Fruit fly (Drosophila melanogaster) whole organism, embryonic: Measurements from ENCODE around the gene CG14655.

Source experiments
- Bdp1 ChIP-seq: fragments of 200-800 bp; sonication (Bioruptor generic); optimal IDR thresholded peaks from 3 replicates; lab custom pipeline; 2016; ENCODE audit warnings: missing biosample characterization, missing genetic modification characterization
- CG10366 ChIP-seq: fragments of 200-800 bp; sonication (Bioruptor generic); IDR thresholded peaks from 2 replicates; pipeline ENCODE4 v1.3.6; 2022; ENCODE audit warnings: missing biosample characterization, missing genetic modification characterization
- CG12942 ChIP-seq: fragments of 200-800 bp; sonication (Bioruptor generic); optimal IDR thresholded peaks from 3 replicates; lab custom pipeline; 2016; ENCODE audit warnings: missing biosample characterization, missing genetic modification characterization
- CG13287 ChIP-seq: fragments of 200-800 bp; sonication (Bioruptor generic); IDR thresholded peaks from 2 replicates; pipeline ENCODE4 v1.3.6; 2022; ENCODE audit warnings: missing biosample characterization, missing genetic modification characterization; ENCODE audit not compliant: partially characterized antibody
- CG15011 ChIP-seq: fragments of 200-800 bp; sonication (Bioruptor generic); optimal IDR thresholded peaks from 3 replicates; lab custom pipeline; 2018; ENCODE audit warnings: missing biosample characterization, mild to moderate bottlenecking, missing genetic modification characterization
- CG16815 ChIP-seq: fragments of 200-800 bp; sonication (Bioruptor generic); optimal IDR thresholded peaks from 3 replicates; lab custom pipeline; 2017; ENCODE audit warnings: missing biosample characterization, mild to moderate bottlenecking, missing genetic modification characterization
- CG17612 ChIP-seq: fragments of 200-800 bp; sonication (Bioruptor generic); IDR thresholded peaks from 2 replicates; pipeline ENCODE4 v1.3.6; 2022; ENCODE audit warnings: missing biosample characterization, missing genetic modification characterization
- CG17802 ChIP-seq: fragments of 200-800 bp; sonication (Bioruptor generic); optimal IDR thresholded peaks from 2 replicates; lab custom pipeline; 2018; ENCODE audit warnings: missing biosample characterization, mild to moderate bottlenecking, missing genetic modification characterization, moderate library complexity
- CG1832 ChIP-seq: fragments of 200-800 bp; sonication (Bioruptor generic); optimal IDR thresholded peaks from 2 replicates; lab custom pipeline; 2017; ENCODE audit warnings: missing biosample characterization, mild to moderate bottlenecking, missing genetic modification characterization, inconsistent platforms
- CG2712 ChIP-seq: fragments of 200-800 bp; optimal IDR thresholded peaks from 3 replicates; lab custom pipeline; 2019; ENCODE audit warnings: missing biosample characterization, mild to moderate bottlenecking, missing genetic modification characterization, moderate library complexity
- CG3407 ChIP-seq: fragments of 200-800 bp; sonication (Bioruptor generic); optimal IDR thresholded peaks from 2 replicates; lab custom pipeline; 2018; ENCODE audit warnings: missing biosample characterization, mild to moderate bottlenecking, missing genetic modification characterization
- CG34422 ChIP-seq: fragments of 200-800 bp; sonication (Bioruptor generic); IDR thresholded peaks from 3 replicates; pipeline ENCODE4 v1.3.6; 2022; ENCODE audit warnings: missing biosample characterization, missing genetic modification characterization
- CG4328 ChIP-seq: fragments of 200-800 bp; sonication (Bioruptor generic); optimal IDR thresholded peaks from 3 replicates; lab custom pipeline; 2017; ENCODE audit warnings: missing biosample characterization, missing genetic modification reagents, missing genetic modification characterization
- CG6175 ChIP-seq: fragments of 200-800 bp; sonication (Bioruptor generic); IDR thresholded peaks from 3 replicates; pipeline ENCODE4 v1.3.6; 2022; ENCODE audit warnings: missing biosample characterization, missing genetic modification characterization
- CG6854 ChIP-seq: fragments of 200-800 bp; sonication (Bioruptor generic); optimal IDR thresholded peaks from 3 replicates; lab custom pipeline; 2017; ENCODE audit warnings: missing biosample characterization, mild to moderate bottlenecking, missing genetic modification characterization
- CG7963 ChIP-seq: fragments of 200-800 bp; sonication (Bioruptor generic); IDR thresholded peaks from 3 replicates; pipeline ENCODE4 v1.3.6; 2022; ENCODE audit warnings: missing biosample characterization, missing genetic modification characterization; ENCODE audit not compliant: partially characterized antibody
- CG8478 ChIP-seq: fragments of >200 bp; optimal IDR thresholded peaks from 2 replicates; lab custom pipeline; 2018
- CG9609 ChIP-seq: fragments of 200-800 bp; sonication (Bioruptor generic); optimal IDR thresholded peaks from 3 replicates; lab custom pipeline; 2016; ENCODE audit warnings: missing biosample characterization, missing genetic modification characterization
- CG9817 ChIP-seq: fragments of 200-800 bp; sonication (Bioruptor generic); optimal IDR thresholded peaks from 2 replicates; lab custom pipeline; 2018; ENCODE audit warnings: missing biosample characterization, mild to moderate bottlenecking, missing genetic modification characterization, moderate library complexity
- Dek ChIP-seq: fragments of 200-800 bp; sonication (Bioruptor generic); optimal IDR thresholded peaks from 3 replicates; lab custom pipeline; 2019; ENCODE audit warnings: missing biosample characterization, mild to moderate bottlenecking, missing genetic modification characterization, moderate library complexity
- NFAT ChIP-seq: fragments of 200-800 bp; sonication (Bioruptor generic); IDR thresholded peaks from 2 replicates; pipeline ENCODE4 v1.3.6; 2022; ENCODE audit warnings: missing biosample characterization, missing genetic modification characterization
- Poxn ChIP-seq: fragments of 200-800 bp; sonication (Bioruptor generic); IDR thresholded peaks from 2 replicates; pipeline ENCODE4 v1.3.6; 2022; ENCODE audit warnings: missing biosample characterization, missing genetic modification characterization
- Sox102F ChIP-seq: fragments of 200-800 bp; sonication (Bioruptor generic); optimal IDR thresholded peaks from 2 replicates; lab custom pipeline; 2018; ENCODE audit warnings: missing biosample characterization, mild to moderate bottlenecking, missing genetic modification characterization, moderate library complexity
- Stat92E ChIP-seq, 3 experiments: fragments of >200 bp in 2 of 3; fragments of 200-800 bp in 1 of 3; sonication (Bioruptor generic) in 1 of 3; optimal IDR thresholded peaks; 2 replicates each; lab custom pipeline; 2017 to 2019; ENCODE audit warnings: missing biosample characterization in 3 of 3, missing genetic modification characterization in 3 of 3, mild to moderate bottlenecking in 1 of 3, moderate library complexity in 1 of 3
- YL-1 ChIP-seq: fragments of 200-800 bp; sonication (Bioruptor generic); optimal IDR thresholded peaks from 3 replicates; lab custom pipeline; 2017; ENCODE audit warnings: missing biosample characterization, mild to moderate bottlenecking, missing genetic modification characterization
- ab ChIP-seq: fragments of 200-800 bp; sonication (Bioruptor generic); optimal IDR thresholded peaks from 2 replicates; lab custom pipeline; 2016; ENCODE audit warnings: missing biosample characterization, missing genetic modification characterization
- ash1 ChIP-seq: fragments of 200-800 bp; sonication (Bioruptor generic); optimal IDR thresholded peaks from 2 replicates; lab custom pipeline; 2018; ENCODE audit warnings: missing biosample characterization, mild to moderate bottlenecking, missing genetic modification characterization
- chinmo ChIP-seq: fragments of 200-800 bp; sonication (Bioruptor generic); IDR thresholded peaks from 4 replicates; pipeline ENCODE4 v1.3.6; 2022; ENCODE audit warnings: missing biosample characterization, missing genetic modification characterization; ENCODE audit not compliant: partially characterized antibody
- crc ChIP-seq: fragments of 200-800 bp; sonication (Bioruptor generic); optimal IDR thresholded peaks from 2 replicates; lab custom pipeline; 2016; ENCODE audit warnings: missing biosample characterization, missing genetic modification characterization
- croc ChIP-seq: fragments of 200-800 bp; sonication (Bioruptor generic); conservative IDR thresholded peaks from 3 replicates; pipeline ENCODE4 v1.3.6; 2022; ENCODE audit warnings: missing biosample characterization, missing genetic modification characterization
- crol ChIP-seq: fragments of 200-800 bp; sonication (Bioruptor generic); IDR thresholded peaks from 2 replicates; pipeline ENCODE4 v1.3.6; 2022; ENCODE audit warnings: missing biosample characterization, missing genetic modification characterization
- exex ChIP-seq: fragments of 200-800 bp; sonication (Bioruptor generic); optimal IDR thresholded peaks from 4 replicates; lab custom pipeline; 2018; ENCODE audit warnings: missing biosample characterization, mild to moderate bottlenecking, missing genetic modification characterization, moderate library complexity
- hb ChIP-seq: fragments of 200-800 bp; sonication (Bioruptor generic); IDR thresholded peaks from 3 replicates; pipeline ENCODE4 v1.3.6; 2022; ENCODE audit warnings: missing biosample characterization, missing genetic modification characterization; ENCODE audit not compliant: partially characterized antibody
- oc ChIP-seq: fragments of 200-800 bp; sonication (Bioruptor generic); optimal IDR thresholded peaks from 2 replicates; lab custom pipeline; 2018; ENCODE audit warnings: missing biosample characterization, mild to moderate bottlenecking, missing genetic modification characterization, moderate library complexity
- org-1 ChIP-seq: fragments of 200-800 bp; sonication (Bioruptor generic); optimal IDR thresholded peaks from 2 replicates; lab custom pipeline; 2017; ENCODE audit warnings: missing biosample characterization, missing genetic modification characterization
- pan ChIP-seq, 4 experiments: fragments of >200 bp in 3 of 4; fragments of 200-800 bp in 1 of 4; sonication (Bioruptor generic) in 1 of 4; optimal IDR thresholded peaks in 3 of 4; IDR thresholded peaks in 1 of 4; 2 replicates each; pipeline versions ENCODE4 v1.3.6 to Lab custom; 2017 to 2022; ENCODE audit warnings: missing biosample characterization in 2 of 4, missing genetic modification characterization in 2 of 4, mixed read lengths in 1 of 4
- pb ChIP-seq: fragments of 200-800 bp; sonication (Bioruptor generic); optimal IDR thresholded peaks from 3 replicates; lab custom pipeline; 2016; ENCODE audit warnings: missing biosample characterization, missing genetic modification characterization
- phol ChIP-seq: fragments of 200-800 bp; sonication (Bioruptor generic); optimal IDR thresholded peaks from 3 replicates; lab custom pipeline; 2018; ENCODE audit warnings: missing biosample characterization, mild to moderate bottlenecking, missing genetic modification characterization, moderate library complexity
- pnt ChIP-seq: fragments of 200-800 bp; sonication (Bioruptor generic); optimal IDR thresholded peaks from 3 replicates; lab custom pipeline; 2016; ENCODE audit warnings: missing biosample characterization, missing genetic modification characterization
- pros ChIP-seq: fragments of 200-800 bp; sonication (Bioruptor generic); optimal IDR thresholded peaks from 3 replicates; lab custom pipeline; 2019; ENCODE audit warnings: missing biosample characterization, mild to moderate bottlenecking, missing genetic modification characterization, moderate library complexity
- psq ChIP-seq: fragments of 200-800 bp; sonication (Bioruptor generic); optimal IDR thresholded peaks from 2 replicates; lab custom pipeline; 2017; ENCODE audit warnings: missing biosample characterization, missing genetic modification characterization
- pum ChIP-seq: fragments of 200-800 bp; sonication (Bioruptor generic); optimal IDR thresholded peaks from 2 replicates; lab custom pipeline; 2016; ENCODE audit warnings: missing biosample characterization, missing genetic modification characterization
- sc ChIP-seq, 3 experiments: fragments of >200 bp in 2 of 3; fragments of 200-800 bp in 1 of 3; sonication (Bioruptor generic) in 1 of 3; optimal IDR thresholded peaks; 2 replicates in 2 of 3; 3 replicates in 1 of 3; lab custom pipeline; 2017; ENCODE audit warnings: mild to moderate bottlenecking in 1 of 3, missing biosample characterization in 1 of 3, missing genetic modification characterization in 1 of 3, missing genetic modification reagents in 1 of 3
- schlank ChIP-seq: fragments of 200-800 bp; sonication (Bioruptor generic); optimal IDR thresholded peaks from 2 replicates; lab custom pipeline; 2018; ENCODE audit warnings: missing biosample characterization, mild to moderate bottlenecking, missing genetic modification characterization
- sna ChIP-seq: fragments of 200-800 bp; sonication (Bioruptor generic); IDR thresholded peaks from 2 replicates; pipeline ENCODE4 v1.3.6; 2022; ENCODE audit warnings: missing biosample characterization, missing genetic modification characterization; ENCODE audit not compliant: partially characterized antibody
- unpg ChIP-seq: fragments of 200-800 bp; sonication (Bioruptor generic); optimal IDR thresholded peaks from 3 replicates; lab custom pipeline; 2018; ENCODE audit warnings: missing biosample characterization, mild to moderate bottlenecking, missing genetic modification characterization, moderate library complexity
- vfl ChIP-seq: fragments of 200-800 bp; sonication (Bioruptor generic); optimal IDR thresholded peaks from 2 replicates; lab custom pipeline; 2016; ENCODE audit warnings: missing biosample characterization, missing genetic modification characterization

Gene CG14655

DNA sequence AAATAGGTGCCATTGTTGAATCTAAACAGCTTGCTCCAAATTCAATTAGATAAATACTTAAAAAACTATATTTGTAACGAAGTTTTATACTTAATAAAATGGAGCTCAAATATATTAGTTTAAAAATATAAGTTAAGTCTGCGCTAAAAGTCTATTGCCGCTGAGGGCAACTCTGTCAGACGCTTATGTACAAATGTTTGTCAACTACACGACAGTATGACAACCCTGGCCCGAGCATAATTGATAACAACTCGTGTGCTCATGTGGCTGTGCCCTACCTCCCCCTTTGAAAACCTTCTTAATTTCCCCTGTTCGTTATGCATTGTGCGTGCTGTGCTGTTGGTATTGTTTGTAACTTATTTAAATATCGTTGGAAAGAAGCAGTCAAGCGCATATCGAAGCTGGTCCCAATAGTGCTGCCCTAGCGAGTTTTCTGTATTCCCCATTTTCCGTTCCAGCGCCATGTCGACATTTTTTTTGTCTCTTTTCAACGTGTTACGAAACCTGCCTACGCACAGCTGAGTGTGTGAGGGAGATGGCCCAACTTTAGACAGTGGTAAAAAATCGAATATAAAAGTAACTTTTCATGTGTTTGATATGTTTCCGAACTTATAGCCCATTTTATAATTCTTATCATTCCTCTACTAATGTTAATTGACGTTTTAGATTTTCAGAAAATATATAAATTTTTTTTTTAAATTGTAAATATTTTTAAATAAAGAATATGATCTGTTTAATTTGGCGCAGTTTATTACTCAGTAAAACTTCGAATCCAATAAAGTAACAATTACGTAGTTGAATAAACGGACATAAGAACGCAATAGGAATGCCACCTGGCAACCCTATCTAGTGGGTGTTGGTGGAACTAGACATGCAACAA, 25.0 kb upstream of the CG14655 start (continued):
- TF ChIP-seq Stat92E (GFP tag; optimal IDR thresholded peaks at IDR 0.05; lab: Kevin White, UChicago), result no peak
- TF ChIP-seq vfl (GFP tag; lab: Kevin White, UChicago), result peak; percentile 9
- TF ChIP-seq psq (GFP tag; lab: Kevin White, UChicago), result no peak
- no peak for TF ChIP-seq CG6175
- TF ChIP-seq pros (GFP tag; lab: Kevin White, UChicago), result peak; percentile 62
- no peak for TF ChIP-seq pb (GFP tag; lab: Kevin White, UChicago)
- peak; percentile 83 for TF ChIP-seq Sox102F
- no peak for TF ChIP-seq CG17802 (tag; lab: Kevin White, UChicago)
- TF ChIP-seq CG12942, result peak; percentile 26
- TF ChIP-seq ab (GFP tag; lab: Kevin White, UChicago), result peak; percentile 27
- TF ChIP-seq pnt, result no peak
- peak; percentile 82 for TF ChIP-seq unpg (GFP tag; lab: Kevin White, UChicago)
- TF ChIP-seq Dek, result peak; percentile 47
- peak; percentile 83 for TF ChIP-seq CG2712
- no peak for TF ChIP-seq CG8478 (lab: Kevin White, UChicago)
- TF ChIP-seq CG9609, result no peak
- TF ChIP-seq CG7963 (GFP tag; lab: Robert Waterston, UW), result no peak
- TF ChIP-seq crol (GFP tag; lab: Robert Waterston, UW), result peak; percentile 76
- TF ChIP-seq CG13287 (GFP tag; lab: Robert Waterston, UW), result 0 out of 2 replicates have a peak, but pooled peaks have one; percentile 9
- TF ChIP-seq CG34422 (GFP tag; lab: Robert Waterston, UW), result peak; percentile 70; the same call in 2 of the 3 replicates
- TF ChIP-seq crc (GFP tag; lab: Kevin White, UChicago), result no peak
- no peak; the same call in 1 of the 2 replicates for TF ChIP-seq CG10366 (GFP tag; lab: Robert Waterston, UW)
- no peak for TF ChIP-seq ash1 (GFP tag; lab: Kevin White, UChicago)
- TF ChIP-seq pum (GFP tag; lab: Kevin White, UChicago), result peak; percentile 14
- peak; percentile 40 for TF ChIP-seq org-1
- TF ChIP-seq sna (GFP tag; lab: Robert Waterston, UW), result 0 out of 2 replicates have a peak, but pooled peaks have one; percentile 19
- TF ChIP-seq CG15011 (GFP tag; lab: Kevin White, UChicago), result peak; percentile 40
- TF ChIP-seq CG3407 (GFP tag; lab: Kevin White, UChicago), result peak; percentile 50
- no peak for TF ChIP-seq CG17612 (GFP tag; lab: Robert Waterston, UW)
- peak; percentile 3 for TF ChIP-seq exex
- TF ChIP-seq pan (optimal IDR thresholded peaks at IDR 0.05; lab: Kevin White, UChicago), result no peak
- peak in 1 of 2 experiments; percentile 55 for TF ChIP-seq pan (GFP tag; optimal IDR thresholded peaks at IDR 0.05 in 1 of 2, IDR thresholded peaks at IDR 0.05 in 1 of 2)
- TF ChIP-seq chinmo, result peak; percentile 83; the same call in 1 of the 4 replicates
- no peak for TF ChIP-seq Poxn (GFP tag; lab: Robert Waterston, UW)
- TF ChIP-seq YL-1 (GFP tag; lab: Kevin White, UChicago), result peak; percentile 15
- peak; percentile 37 for TF ChIP-seq CG4328 (GFP tag; lab: Kevin White, UChicago)
- no peak for TF ChIP-seq schlank (tag; lab: Kevin White, UChicago)
- no peak for TF ChIP-seq croc (GFP tag; lab: Robert Waterston, UW)
- no peak for TF ChIP-seq hb (GFP tag; lab: Robert Waterston, UW)
- TF ChIP-seq CG9817 (tag; lab: Kevin White, UChicago), result peak; percentile 53
- peak; percentile 78 for TF ChIP-seq phol
- no peak for TF ChIP-seq NFAT (GFP tag; lab: Robert Waterston, UW)
- no peak for TF ChIP-seq CG6854 (GFP tag; lab: Kevin White, UChicago)
- no peak for TF ChIP-seq sc (optimal IDR thresholded peaks at IDR 0.05; lab: Kevin White, UChicago)
- TF ChIP-seq sc (GFP tag; optimal IDR thresholded peaks at IDR 0.05; lab: Kevin White, UChicago), result peak; percentile 30
- TF ChIP-seq CG1832 (GFP tag; lab: Kevin White, UChicago), result no peak
- TF ChIP-seq Bdp1 (GFP tag; lab: Kevin White, UChicago), result no peak
- peak; percentile 22 for TF ChIP-seq oc
- peak; percentile 43 for TF ChIP-seq CG16815 (GFP tag; lab: Kevin White, UChicago)
